Worm (Caenorhabditis elegans): ENCODE results near the gene fbxa-151.

DNA sequence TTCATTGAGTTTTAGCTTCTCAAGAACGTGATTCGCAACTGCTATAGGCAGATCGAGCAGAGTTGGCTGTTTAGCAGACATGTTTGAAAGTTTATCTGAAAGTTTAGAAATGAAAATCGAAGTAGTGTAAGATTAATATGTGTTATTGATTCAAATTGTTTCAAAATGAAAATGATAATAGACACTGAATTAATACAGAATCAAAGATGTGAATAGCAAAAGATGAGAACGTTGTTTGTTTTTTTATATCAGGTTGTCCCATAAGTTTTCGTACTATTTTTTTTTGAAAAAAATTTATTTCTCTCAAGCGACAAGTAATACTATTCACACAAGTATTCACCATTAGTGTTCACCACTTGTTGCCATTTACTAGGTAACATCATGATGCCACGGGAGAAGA lies 26.4 kb upstream of the fbxa-151 start, which contains the start of gene fbxa-36:
- TF ChIP-seq nhr-11 (tag; optimal IDR thresholded peaks at IDR 0.05) (no peak), ceh-9 (tag; optimal IDR thresholded peaks at IDR 0.05) (no peak), odd-2 (tag; optimal IDR thresholded peaks at IDR 0.05) (no peak), gmeb-2 (tag; optimal IDR thresholded peaks at IDR 0.05) (no peak), unc-55 (GFP tag; optimal IDR thresholded peaks at IDR 0.05) (no peak), elt-2 (tag; optimal IDR thresholded peaks at IDR 0.05) (no peak), dmd-4 (tag; optimal IDR thresholded peaks at IDR 0.05; ENCODE audit: borderline replicate concordance) (no peak), pqm-1 (tag; optimal IDR thresholded peaks at IDR 0.05) (no peak), K09A11.1 (tag; optimal IDR thresholded peaks at IDR 0.05; ENCODE audit: insufficient read depth) (no peak), sox-4 (tag; optimal IDR thresholded peaks at IDR 0.05) (no peak)
